Worm (Caenorhabditis elegans) whole organism, L4/young adult: Measurements from ENCODE around the gene C09B9.4.

Experiments
- dao-5 ChIP-seq: sonication (generic microtip); optimal IDR thresholded peaks from 2 replicates; lab custom pipeline; 2016; ENCODE audit warnings: missing genotype, missing genetic modification characterization, moderate library complexity, missing compliant biosample characterization
- him-1 ChIP-seq: sonication (generic microtip); optimal IDR thresholded peaks from 2 replicates; lab custom pipeline; 2016; ENCODE audit warnings: missing genotype, missing genetic modification reagents, missing genetic modification characterization, missing compliant biosample characterization

ce11 chrIV:4992089-4992488 lies 41.1 kb downstream of the C09B9.4 start, which contains the start of gene str-162:
- TF ChIP-seq dao-5 (tag; lab: Kevin White, UChicago), result no peak
- no peak for TF ChIP-seq him-1
